Worm (Caenorhabditis elegans) whole organism, L4 larva: Measurements from ENCODE around the gene K03A11.4.
A peak's percentile ranks its signal among the peaks of the same experiment; 100 is the strongest.

Experiments
- F26F4.8 ChIP-seq: fragments of 200-800 bp; sonication (Bioruptor generic); conservative IDR thresholded peaks from 2 replicates; pipeline ENCODE4 v1.3.6; 2022; ENCODE audit warnings: missing genetic modification characterization, missing compliant biosample characterization
- F44E2.7 ChIP-seq: fragments of 200-800 bp; sonication (Bioruptor generic); IDR thresholded peaks from 2 replicates; pipeline ENCODE4 v2.1.2; 2022; ENCODE audit warnings: missing genetic modification characterization, missing compliant biosample characterization
- R02D3.7 ChIP-seq: fragments of 150-350 bp; sonication (generic microtip); optimal IDR thresholded peaks from 3 replicates; lab custom pipeline; 2014; ENCODE audit warnings: missing biosample characterization, missing genetic modification characterization
- T20F7.1 ChIP-seq: fragments of 200-800 bp; sonication (Bioruptor generic); optimal IDR thresholded peaks from 2 replicates; lab custom pipeline; 2018; ENCODE audit warnings: mild to moderate bottlenecking, missing genetic modification characterization, missing compliant biosample characterization
- T26A8.4 ChIP-seq: fragments of 200-800 bp; sonication (Bioruptor generic); IDR thresholded peaks from 2 replicates; pipeline ENCODE4 v1.3.6; 2022; ENCODE audit warnings: missing genetic modification characterization, missing compliant biosample characterization
- Y5F2A.4 ChIP-seq: fragments of 200-800 bp; sonication (Bioruptor generic); optimal IDR thresholded peaks from 2 replicates; lab custom pipeline; 2018; ENCODE audit warnings: mild to moderate bottlenecking, missing genetic modification characterization, missing compliant biosample characterization
- Y75B8A.6 ChIP-seq: fragments of 200-800 bp; sonication (Bioruptor generic); IDR thresholded peaks from 2 replicates; pipeline ENCODE4 v1.3.6; 2022; ENCODE audit warnings: missing genetic modification reagents, missing genetic modification characterization, missing compliant biosample characterization
- ZK546.5 ChIP-seq, 2 experiments: sonication (generic microtip); optimal IDR thresholded peaks; 2 replicates each; lab custom pipeline; 2017; ENCODE audit warnings: missing biosample characterization in 2 of 2, missing genetic modification characterization in 2 of 2
- aha-1 ChIP-seq: fragments of 150-350 bp; peaks from one replicate; lab custom pipeline; 2014; ENCODE audit warnings: missing biosample characterization, missing genetic modification characterization
- arid-1 ChIP-seq: fragments of 200-800 bp; sonication (Bioruptor generic); conservative IDR thresholded peaks from 2 replicates; pipeline ENCODE4 v1.3.6; 2022; ENCODE audit warnings: missing genetic modification reagents, missing genetic modification characterization, missing compliant biosample characterization
- attf-4 ChIP-seq: sonication (generic microtip); optimal IDR thresholded peaks from 3 replicates; lab custom pipeline; 2017; ENCODE audit warnings: missing biosample characterization, missing genetic modification characterization
- ceh-20 ChIP-seq: fragments of 200-800 bp; sonication (Bioruptor generic); IDR thresholded peaks from 2 replicates; pipeline ENCODE4 v1.3.6; 2022; ENCODE audit warnings: missing genetic modification reagents, missing genetic modification characterization, missing compliant biosample characterization
- ceh-28 ChIP-seq: fragments of 150-350 bp; optimal IDR thresholded peaks from 2 replicates; lab custom pipeline; 2014; ENCODE audit warnings: missing biosample characterization, missing genetic modification reagents, missing genetic modification characterization
- ceh-44 ChIP-seq: fragments of 200-800 bp; sonication (Bioruptor generic); IDR thresholded peaks from 2 replicates; pipeline ENCODE4 v1.3.6; 2022; ENCODE audit warnings: missing genetic modification reagents, missing genetic modification characterization, missing compliant biosample characterization
- ces-1 ChIP-seq: fragments of 150-350 bp; sonication (generic microtip); optimal IDR thresholded peaks from 4 replicates; lab custom pipeline; 2014; ENCODE audit warnings: missing biosample characterization, missing genetic modification reagents, missing genetic modification characterization
- cey-2 ChIP-seq: sonication (generic microtip); optimal IDR thresholded peaks from 3 replicates; lab custom pipeline; 2017; ENCODE audit warnings: missing genetic modification characterization, mild to moderate bottlenecking, missing compliant biosample characterization, antibody characterized with exemption, borderline replicate concordance; ENCODE audit not compliant: insufficient read depth
- daf-12 ChIP-seq: fragments of 150-350 bp; optimal IDR thresholded peaks from 2 replicates; lab custom pipeline; 2014; ENCODE audit warnings: missing biosample characterization, missing genetic modification reagents, missing genetic modification characterization
- daf-8 ChIP-seq: fragments of 200-800 bp; sonication (Bioruptor generic); IDR thresholded peaks from 2 replicates; pipeline ENCODE4 v1.3.6; 2022; ENCODE audit warnings: missing genetic modification characterization, missing compliant biosample characterization
- dmd-6 ChIP-seq: fragments of 200-800 bp; sonication (Bioruptor generic); IDR thresholded peaks from 2 replicates; pipeline ENCODE4 v1.3.6; 2022; ENCODE audit warnings: missing genetic modification reagents, missing genetic modification characterization, missing compliant biosample characterization
- dmd-9 ChIP-seq: fragments of 200-800 bp; sonication (Bioruptor generic); IDR thresholded peaks from 2 replicates; pipeline ENCODE4 v1.3.6; 2022; ENCODE audit warnings: missing genetic modification reagents, missing genetic modification characterization, missing compliant biosample characterization
- dpl-1 ChIP-seq: fragments of 150-350 bp; optimal IDR thresholded peaks from 2 replicates; lab custom pipeline; 2014; ENCODE audit warnings: missing biosample characterization, missing genetic modification reagents, missing genetic modification characterization
- duxl-1 ChIP-seq: sonication (generic microtip); optimal IDR thresholded peaks from 2 replicates; lab custom pipeline; 2016; ENCODE audit warnings: mild to moderate bottlenecking, missing genetic modification characterization, moderate library complexity, missing compliant biosample characterization; ENCODE audit not compliant: poor library complexity
- hlh-11 ChIP-seq: fragments of 200-800 bp; sonication (Bioruptor generic); optimal IDR thresholded peaks from 2 replicates; lab custom pipeline; 2018; ENCODE audit warnings: mild to moderate bottlenecking, missing genetic modification characterization, missing compliant biosample characterization
- hlh-30 ChIP-seq: sonication (generic microtip); optimal IDR thresholded peaks from 2 replicates; lab custom pipeline; 2017; ENCODE audit warnings: antibody characterized with exemption, mild to moderate bottlenecking, missing genetic modification characterization, missing compliant biosample characterization; ENCODE audit not compliant: insufficient read depth
- hmg-1.1 ChIP-seq: fragments of 200-800 bp; sonication (Bioruptor generic); IDR thresholded peaks from 2 replicates; pipeline ENCODE4 v1.3.6; 2022; ENCODE audit warnings: missing genetic modification reagents, missing genetic modification characterization, missing compliant biosample characterization
- lim-7 ChIP-seq: fragments of 200-800 bp; sonication (Bioruptor generic); IDR thresholded peaks from 2 replicates; pipeline ENCODE4 v1.3.6; 2022; ENCODE audit warnings: missing genetic modification characterization, missing compliant biosample characterization
- lin-13 ChIP-seq: fragments of 150-350 bp; optimal IDR thresholded peaks from 2 replicates; lab custom pipeline; 2014; ENCODE audit warnings: missing biosample characterization, missing genetic modification reagents, missing genetic modification characterization
- lin-29 ChIP-seq: fragments of 200-800 bp; sonication (Bioruptor generic); IDR thresholded peaks from 2 replicates; pipeline ENCODE4 v1.3.6; 2022; ENCODE audit warnings: missing genetic modification reagents, missing genetic modification characterization, missing compliant biosample characterization
- lsy-2 ChIP-seq, 2 experiments: fragments of 150-350 bp in 1 of 2; sonication (generic microtip) in 1 of 2; optimal IDR thresholded peaks; 2 replicates each; lab custom pipeline; 2014 to 2017; ENCODE audit warnings: missing biosample characterization in 2 of 2, missing genetic modification characterization in 2 of 2
- mep-1 ChIP-seq: fragments of 150-350 bp; sonication (generic microtip); optimal IDR thresholded peaks from 3 replicates; lab custom pipeline; 2014; ENCODE audit warnings: missing biosample characterization, missing genetic modification characterization
- mxl-2 ChIP-seq: fragments of 200-800 bp; sonication (Bioruptor generic); conservative IDR thresholded peaks from 2 replicates; pipeline ENCODE4 v1.3.6; 2022; ENCODE audit warnings: missing genetic modification reagents, missing genetic modification characterization, missing compliant biosample characterization
- mxl-3 ChIP-seq: fragments of 200-800 bp; sonication (Bioruptor generic); optimal IDR thresholded peaks from 2 replicates; lab custom pipeline; 2018; ENCODE audit warnings: mild to moderate bottlenecking, missing genetic modification characterization, missing compliant biosample characterization
- nhr-10 ChIP-seq: fragments of 150-350 bp; optimal IDR thresholded peaks from 2 replicates; lab custom pipeline; 2014; ENCODE audit warnings: missing biosample characterization, missing genetic modification characterization
- nhr-111 ChIP-seq: fragments of 200-800 bp; sonication (Bioruptor generic); optimal IDR thresholded peaks from 2 replicates; lab custom pipeline; 2018; ENCODE audit warnings: mild to moderate bottlenecking, missing genetic modification characterization, missing compliant biosample characterization
- nhr-237 ChIP-seq: sonication (generic microtip); optimal IDR thresholded peaks from 2 replicates; lab custom pipeline; 2017; ENCODE audit warnings: missing biosample characterization, missing genetic modification characterization
- nhr-28 ChIP-seq: fragments of 150-350 bp; optimal IDR thresholded peaks from 2 replicates; lab custom pipeline; 2014; ENCODE audit warnings: missing biosample characterization, missing genetic modification characterization
- nhr-42 ChIP-seq: fragments of 200-800 bp; sonication (Bioruptor generic); IDR thresholded peaks from 2 replicates; pipeline ENCODE4 v1.3.6; 2022; ENCODE audit warnings: missing genetic modification characterization, missing compliant biosample characterization
- pha-4 ChIP-seq, 2 experiments: fragments of 150-350 bp in 1 of 2; fragments of 200-800 bp in 1 of 2; sonication (Bioruptor generic) in 1 of 2; IDR thresholded peaks in 1 of 2; optimal IDR thresholded peaks in 1 of 2; 2 replicates each; pipeline versions ENCODE4 v1.3.6 to Lab custom; 2014 to 2022; ENCODE audit warnings: missing genetic modification characterization in 2 of 2, missing genetic modification reagents in 2 of 2, missing biosample characterization in 1 of 2, missing compliant biosample characterization in 1 of 2
- pqm-1 ChIP-seq: sonication (generic microtip); optimal IDR thresholded peaks from 2 replicates; lab custom pipeline; 2017; ENCODE audit warnings: missing biosample characterization, missing genetic modification characterization
- skn-1 ChIP-seq: fragments of 150-350 bp; optimal IDR thresholded peaks from 2 replicates; lab custom pipeline; 2014; ENCODE audit warnings: missing biosample characterization, missing genetic modification characterization
- snpc-1.2 ChIP-seq: fragments of 200-800 bp; sonication (Bioruptor generic); IDR thresholded peaks from 2 replicates; pipeline ENCODE4 v1.3.6; 2022; ENCODE audit warnings: missing genetic modification reagents, missing genetic modification characterization, missing compliant biosample characterization
- snpc-4 ChIP-seq: fragments of 150-350 bp; optimal IDR thresholded peaks from 2 replicates; lab custom pipeline; 2014; ENCODE audit warnings: missing biosample characterization, missing genetic modification characterization
- spr-3 ChIP-seq: fragments of 200-800 bp; sonication (Bioruptor generic); optimal IDR thresholded peaks from 2 replicates; lab custom pipeline; 2018; ENCODE audit warnings: mild to moderate bottlenecking, missing genetic modification characterization, missing compliant biosample characterization
- tag-97 ChIP-seq: fragments of 200-800 bp; sonication (Bioruptor generic); IDR thresholded peaks from 2 replicates; pipeline ENCODE4 v1.3.6; 2022; ENCODE audit warnings: missing genetic modification characterization, missing compliant biosample characterization
- tra-1 ChIP-seq: fragments of 200-800 bp; sonication (Bioruptor generic); IDR thresholded peaks from 2 replicates; pipeline ENCODE4 v1.3.6; 2022; ENCODE audit warnings: missing genetic modification reagents, missing genetic modification characterization, missing compliant biosample characterization
- unc-130 ChIP-seq: sonication (generic microtip); optimal IDR thresholded peaks from 2 replicates; lab custom pipeline; 2016; ENCODE audit warnings: missing genetic modification reagents, missing genetic modification characterization, missing compliant biosample characterization
- unc-62 ChIP-seq, 3 experiments: fragments of 150-350 bp in 1 of 3; sonication (generic microtip); optimal IDR thresholded peaks in 2 of 3; peaks in 1 of 3; 1 replicate in 1 of 3; 2 replicates in 2 of 3; lab custom pipeline; 2014 to 2017; ENCODE audit warnings: missing biosample characterization in 3 of 3, missing genetic modification characterization in 3 of 3, missing genetic modification reagents in 3 of 3, missing genotype in 1 of 3
- vab-7 ChIP-seq: fragments of 200-800 bp; sonication (Bioruptor generic); IDR thresholded peaks from 2 replicates; pipeline ENCODE4 v1.3.6; 2022; ENCODE audit warnings: missing genetic modification reagents, missing genetic modification characterization, missing compliant biosample characterization
- zag-1 ChIP-seq: fragments of 150-350 bp; optimal IDR thresholded peaks from 2 replicates; lab custom pipeline; 2014; ENCODE audit warnings: missing biosample characterization, missing genetic modification characterization
- zip-2 ChIP-seq: fragments of 150-350 bp; optimal IDR thresholded peaks from 2 replicates; lab custom pipeline; 2014; ENCODE audit warnings: missing biosample characterization, missing genetic modification characterization
- ztf-7 ChIP-seq: fragments of 150-350 bp; optimal IDR thresholded peaks from 2 replicates; lab custom pipeline; 2014; ENCODE audit warnings: missing biosample characterization, missing genetic modification characterization

K03A11.4 gene

DNA sequence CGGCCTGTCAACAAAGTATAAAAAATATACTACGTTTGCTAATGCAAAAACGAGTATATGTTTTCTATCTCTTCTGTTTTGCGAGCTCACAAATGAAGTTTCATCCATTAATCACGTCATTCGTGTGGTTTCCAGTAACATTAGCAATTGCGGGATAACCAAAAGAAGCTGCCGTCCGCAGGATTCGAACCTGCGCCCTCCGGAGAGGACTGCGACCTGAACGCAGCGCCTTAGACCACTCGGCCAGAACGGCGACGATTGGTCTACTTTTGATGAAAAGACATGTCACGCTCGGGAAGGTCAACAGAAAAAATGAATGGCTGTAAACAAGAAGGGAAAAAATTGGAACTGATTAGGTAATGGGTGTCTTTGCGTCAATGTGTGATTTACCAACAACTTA is 39.2 kb upstream of the K03A11.4 start (continued):
- TF ChIP-seq F44E2.7: no peak
- peak; percentile 54 for TF ChIP-seq hlh-30 (tag; lab: Kevin White, UChicago)
- TF ChIP-seq ZK546.5 (tag; optimal IDR thresholded peaks at IDR 0.05; lab: Kevin White, UChicago): no peak
- TF ChIP-seq R02D3.7: no peak
- TF ChIP-seq nhr-28 (tag; lab: Kevin White, UChicago): peak; percentile 27
- no peak for TF ChIP-seq ceh-44 (GFP tag; lab: Robert Waterston, UW)
- peak; percentile 71 for TF ChIP-seq vab-7 (GFP tag; lab: Robert Waterston, UW)
- peak; percentile 86 for TF ChIP-seq aha-1 (tag; lab: Kevin White, UChicago)
- TF ChIP-seq tag-97 (GFP tag; lab: Robert Waterston, UW): no peak
- no peak for TF ChIP-seq dpl-1 (GFP tag; lab: Kevin White, UChicago)
- TF ChIP-seq hmg-1.1 (GFP tag; lab: Robert Waterston, UW): peak; percentile 57; the same call in 1 of the 2 replicates
- no peak for TF ChIP-seq pqm-1 (tag; lab: Kevin White, UChicago)
- no peak for TF ChIP-seq Y5F2A.4 (GFP tag; lab: Kevin White, UChicago)
- peak; percentile 63 for TF ChIP-seq lin-13 (GFP tag; lab: Kevin White, UChicago)
- no peak for TF ChIP-seq cey-2 (tag; lab: Kevin White, UChicago)
- no peak for TF ChIP-seq ceh-20
- peak; percentile 74 for TF ChIP-seq lim-7 (GFP tag; lab: Robert Waterston, UW)
- no peak for TF ChIP-seq daf-12 (tag; lab: Kevin White, UChicago)
- no peak for TF ChIP-seq nhr-10 (tag; lab: Kevin White, UChicago)
- TF ChIP-seq mxl-2 (GFP tag; lab: Robert Waterston, UW): no peak
- peak; percentile 32 for TF ChIP-seq mxl-3 (GFP tag; lab: Kevin White, UChicago)
- peak; percentile 79; the same call in 1 of the 2 replicates for TF ChIP-seq F26F4.8 (GFP tag; lab: Robert Waterston, UW)
- peak; percentile 70 for TF ChIP-seq dmd-6 (GFP tag; lab: Robert Waterston, UW)
- TF ChIP-seq ces-1 (GFP tag; lab: Kevin White, UChicago): no peak
- no peak for TF ChIP-seq hlh-11 (tag; lab: Kevin White, UChicago)
- TF ChIP-seq Y75B8A.6 (GFP tag; lab: Robert Waterston, UW): peak; percentile 58; the same call in 1 of the 2 replicates
- TF ChIP-seq snpc-4 (tag; lab: Kevin White, UChicago): no peak
- no peak for TF ChIP-seq skn-1 (tag; lab: Kevin White, UChicago)
- TF ChIP-seq daf-8 (GFP tag; lab: Robert Waterston, UW): no peak
- peak; percentile 1 for TF ChIP-seq zip-2 (tag; lab: Kevin White, UChicago)
- TF ChIP-seq unc-62 (GFP tag; optimal IDR thresholded peaks at IDR 0.05 in 1 of 2; lab: Kevin White, UChicago): peak in 1 of 2 experiments; percentile 41
- TF ChIP-seq unc-62 (tag; optimal IDR thresholded peaks at IDR 0.05; lab: Kevin White, UChicago): no peak
- TF ChIP-seq duxl-1: peak; percentile 11
- peak; percentile 84 for TF ChIP-seq dmd-9
- peak; percentile 69; the same call in 1 of the 2 replicates for TF ChIP-seq pha-4 (GFP tag; IDR thresholded peaks at IDR 0.05; lab: Robert Waterston, UW)
- TF ChIP-seq pha-4 (tag; optimal IDR thresholded peaks at IDR 0.05; lab: Kevin White, UChicago): no peak
- no peak for TF ChIP-seq nhr-111 (GFP tag; lab: Kevin White, UChicago)
- TF ChIP-seq tra-1 (GFP tag; lab: Robert Waterston, UW): peak; percentile 70; the same call in 1 of the 2 replicates
- peak; percentile 60 for TF ChIP-seq mep-1 (tag; lab: Kevin White, UChicago)
- peak in 1 of 2 experiments; percentile 26 for TF ChIP-seq lsy-2 (tag; optimal IDR thresholded peaks at IDR 0.05; lab: Kevin White, UChicago)
- TF ChIP-seq ceh-28: no peak
- no peak for TF ChIP-seq lin-29
- no peak for TF ChIP-seq nhr-42
- TF ChIP-seq spr-3 (GFP tag; lab: Kevin White, UChicago): peak; percentile 12
- peak; percentile 45 for TF ChIP-seq unc-130 (GFP tag; lab: Kevin White, UChicago)
- no peak for TF ChIP-seq attf-4
- peak; percentile 86 for TF ChIP-seq snpc-1.2 (GFP tag; lab: Robert Waterston, UW)
- TF ChIP-seq arid-1 (GFP tag; lab: Robert Waterston, UW): peak; percentile 83
- TF ChIP-seq T20F7.1 (GFP tag; lab: Kevin White, UChicago): peak; percentile 25
- no peak for TF ChIP-seq T26A8.4
- TF ChIP-seq zag-1 (tag; lab: Kevin White, UChicago): no peak
- peak; percentile 43 for TF ChIP-seq ztf-7 (tag; lab: Kevin White, UChicago)
- no peak for TF ChIP-seq nhr-237 (tag; lab: Kevin White, UChicago)
